Fruit fly (Drosophila melanogaster) whole organism, pupa: ENCODE data around the gene Psn.

Experiments
- CG10348 ChIP-seq: fragments of 200-800 bp; sonication (Bioruptor generic); IDR thresholded peaks from 2 replicates; pipeline ENCODE4 v1.3.6; 2022; ENCODE audit warnings: missing biosample characterization, missing genetic modification characterization
- CG12605 ChIP-seq: fragments of 200-800 bp; sonication (Bioruptor generic); IDR thresholded peaks from 2 replicates; pipeline ENCODE4 v1.3.6; 2022; ENCODE audit warnings: missing biosample characterization, missing genetic modification characterization
- CG13204 ChIP-seq: fragments of 200-800 bp; sonication (Bioruptor generic); optimal IDR thresholded peaks from 2 replicates; lab custom pipeline; 2018; ENCODE audit warnings: missing biosample characterization, mild to moderate bottlenecking, missing genetic modification characterization, moderate library complexity
- CG14655 ChIP-seq: fragments of 200-800 bp; sonication (Bioruptor generic); optimal IDR thresholded peaks from 3 replicates; lab custom pipeline; 2017; ENCODE audit warnings: mild to moderate bottlenecking, missing biosample characterization, missing genetic modification reagents, missing genetic modification characterization
- CG15710 ChIP-seq: fragments of 200-800 bp; sonication (Bioruptor generic); optimal IDR thresholded peaks from 2 replicates; lab custom pipeline; 2018; ENCODE audit warnings: missing biosample characterization, mild to moderate bottlenecking, missing genetic modification characterization, moderate library complexity
- CG17806 ChIP-seq: fragments of 200-800 bp; sonication (Bioruptor generic); optimal IDR thresholded peaks from 2 replicates; lab custom pipeline; 2018; ENCODE audit warnings: missing biosample characterization, mild to moderate bottlenecking, missing genetic modification characterization, moderate library complexity
- CG32121 ChIP-seq: fragments of 200-800 bp; sonication (Bioruptor generic); IDR thresholded peaks from 2 replicates; pipeline ENCODE4 v1.3.6; 2022; ENCODE audit warnings: missing biosample characterization, missing genetic modification characterization
- CG34367 ChIP-seq: fragments of 200-800 bp; sonication (Bioruptor generic); optimal IDR thresholded peaks from 2 replicates; lab custom pipeline; 2018; ENCODE audit warnings: missing biosample characterization, mild to moderate bottlenecking, missing genetic modification characterization
- CG4496 ChIP-seq: fragments of 200-800 bp; sonication (Bioruptor generic); IDR thresholded peaks from 3 replicates; pipeline ENCODE4 v1.3.6; 2022; ENCODE audit warnings: missing biosample characterization, missing genetic modification characterization
- CG8159 ChIP-seq: fragments of 200-800 bp; sonication (Bioruptor generic); optimal IDR thresholded peaks from 3 replicates; lab custom pipeline; 2018; ENCODE audit warnings: missing biosample characterization, mild to moderate bottlenecking, missing genetic modification characterization, moderate library complexity
- CG8301 ChIP-seq: fragments of 200-800 bp; sonication (Bioruptor generic); optimal IDR thresholded peaks from 2 replicates; lab custom pipeline; 2018; ENCODE audit warnings: missing biosample characterization, mild to moderate bottlenecking, missing genetic modification characterization
- CG9948 ChIP-seq: fragments of 200-800 bp; sonication (Bioruptor generic); optimal IDR thresholded peaks from 2 replicates; lab custom pipeline; 2018; ENCODE audit warnings: missing biosample characterization, mild to moderate bottlenecking, missing genetic modification characterization, moderate library complexity
- D1 ChIP-seq: fragments of 200-800 bp; sonication (Bioruptor generic); optimal IDR thresholded peaks from 2 replicates; lab custom pipeline; 2018; ENCODE audit warnings: missing biosample characterization, mild to moderate bottlenecking, missing genetic modification characterization, moderate library complexity
- EcR ChIP-seq: fragments of 200-800 bp; sonication (Bioruptor generic); optimal IDR thresholded peaks from 3 replicates; lab custom pipeline; 2019; ENCODE audit warnings: missing biosample characterization, missing genetic modification characterization, mild to moderate bottlenecking, moderate library complexity, missing genetic modification reagents
- Ets98B ChIP-seq: fragments of 200-800 bp; sonication (Bioruptor generic); IDR thresholded peaks from 2 replicates; pipeline ENCODE4 v1.3.6; 2022; ENCODE audit warnings: missing biosample characterization, missing genetic modification characterization
- Pif1A ChIP-seq: fragments of 200-800 bp; sonication (Bioruptor generic); optimal IDR thresholded peaks from 3 replicates; lab custom pipeline; 2016; ENCODE audit warnings: missing biosample characterization, missing genetic modification characterization
- Pif1B ChIP-seq: fragments of 200-800 bp; sonication (Bioruptor generic); optimal IDR thresholded peaks from 3 replicates; lab custom pipeline; 2016; ENCODE audit warnings: missing biosample characterization, missing genetic modification characterization
- Snoo ChIP-seq: fragments of 200-800 bp; sonication (Bioruptor generic); optimal IDR thresholded peaks from 3 replicates; lab custom pipeline; 2017; ENCODE audit warnings: missing biosample characterization, mild to moderate bottlenecking, missing genetic modification characterization, inconsistent platforms
- fd96Ca ChIP-seq: fragments of 200-800 bp; sonication (Bioruptor generic); IDR thresholded peaks from 3 replicates; pipeline ENCODE4 v1.3.6; 2022; ENCODE audit warnings: missing biosample characterization, missing genetic modification characterization
- gl ChIP-seq: fragments of 200-800 bp; sonication (Bioruptor generic); optimal IDR thresholded peaks from 2 replicates; lab custom pipeline; 2018; ENCODE audit warnings: missing biosample characterization, mild to moderate bottlenecking, missing genetic modification characterization
- rn ChIP-seq: fragments of 200-800 bp; sonication (Bioruptor generic); IDR thresholded peaks from 2 replicates; pipeline ENCODE4 v1.3.6; 2022; ENCODE audit warnings: missing biosample characterization, missing genetic modification characterization

Psn gene

dm6 chr3L:20387038-20387842 is 45.0 kb upstream of the Psn start:
- no peak for TF ChIP-seq gl (tag; lab: Kevin White, UChicago)
- TF ChIP-seq fd96Ca (GFP tag; lab: Robert Waterston, UW) = no peak
- TF ChIP-seq CG34367 (tag; lab: Kevin White, UChicago) = no peak
- peak; percentile 36; the same call in 1 of the 2 replicates for TF ChIP-seq CG32121 (GFP tag; lab: Robert Waterston, UW)
- TF ChIP-seq Pif1A = no peak
- TF ChIP-seq rn (GFP tag; lab: Robert Waterston, UW) = no peak
- no peak for TF ChIP-seq Ets98B (GFP tag; lab: Robert Waterston, UW)
- no peak for TF ChIP-seq CG9948
- TF ChIP-seq EcR (GFP tag; lab: Kevin White, UChicago) = peak; percentile 18

- TF ChIP-seq CG13204 (GFP tag; lab: Kevin White, UChicago) (peak; percentile 26), CG14655 (GFP tag; lab: Kevin White, UChicago) (no peak), CG34367 (tag; lab: Kevin White, UChicago) (no peak), gl (tag; lab: Kevin White, UChicago) (peak; percentile 45), CG15710 (no peak), CG9948 (no peak), CG4496 (GFP tag; lab: Robert Waterston, UW) (no peak), CG8301 (tag; lab: Kevin White, UChicago) (no peak), CG10348 (GFP tag; lab: Robert Waterston, UW) (no peak), CG12605 (GFP tag; lab: Robert Waterston, UW) (no peak), Pif1A (no peak), D1 (tag; lab: Kevin White, UChicago) (no peak), Pif1B (GFP tag; lab: Kevin White, UChicago) (no peak), CG32121 (GFP tag; lab: Robert Waterston, UW) (no peak), CG8159 (tag; lab: Kevin White, UChicago) (no peak), Ets98B (GFP tag; lab: Robert Waterston, UW) (no peak)
Observed at dm6 chr3L:20387843-20388163, 44.5 kb upstream of the Psn start.

- TF ChIP-seq CG9948 (no peak), Pif1A (no peak), CG13204 (GFP tag; lab: Kevin White, UChicago) (no peak), Pif1B (GFP tag; lab: Kevin White, UChicago) (no peak)
Observed at dm6 chr3L:20388983-20389382, 43.3 kb upstream of the Psn start.

- TF ChIP-seq EcR (GFP tag; lab: Kevin White, UChicago) (no peak), Pif1B (GFP tag; lab: Kevin White, UChicago) (no peak), CG32121 (GFP tag; lab: Robert Waterston, UW) (no peak), CG8159 (tag; lab: Kevin White, UChicago) (no peak), Snoo (tag; lab: Kevin White, UChicago) (no peak), CG10348 (GFP tag; lab: Robert Waterston, UW) (no peak), gl (tag; lab: Kevin White, UChicago) (no peak), CG15710 (no peak), Pif1A (no peak), CG4496 (GFP tag; lab: Robert Waterston, UW) (no peak), rn (GFP tag; lab: Robert Waterston, UW) (no peak), CG8301 (tag; lab: Kevin White, UChicago) (no peak), CG14655 (GFP tag; lab: Kevin White, UChicago) (no peak), CG17806 (tag; lab: Kevin White, UChicago) (no peak), Ets98B (GFP tag; lab: Robert Waterston, UW) (no peak), CG13204 (GFP tag; lab: Kevin White, UChicago) (no peak), fd96Ca (GFP tag; lab: Robert Waterston, UW) (no peak), CG12605 (GFP tag; lab: Robert Waterston, UW) (no peak), CG34367 (tag; lab: Kevin White, UChicago) (no peak), D1 (tag; lab: Kevin White, UChicago) (no peak)
Observed at dm6 chr3L:20393357-20393756, 38.9 kb upstream of the Psn start, which contains the start of gene CG33969. TSS of gene CG33969 (minus strand) at chr3L:20393553.

DNA sequence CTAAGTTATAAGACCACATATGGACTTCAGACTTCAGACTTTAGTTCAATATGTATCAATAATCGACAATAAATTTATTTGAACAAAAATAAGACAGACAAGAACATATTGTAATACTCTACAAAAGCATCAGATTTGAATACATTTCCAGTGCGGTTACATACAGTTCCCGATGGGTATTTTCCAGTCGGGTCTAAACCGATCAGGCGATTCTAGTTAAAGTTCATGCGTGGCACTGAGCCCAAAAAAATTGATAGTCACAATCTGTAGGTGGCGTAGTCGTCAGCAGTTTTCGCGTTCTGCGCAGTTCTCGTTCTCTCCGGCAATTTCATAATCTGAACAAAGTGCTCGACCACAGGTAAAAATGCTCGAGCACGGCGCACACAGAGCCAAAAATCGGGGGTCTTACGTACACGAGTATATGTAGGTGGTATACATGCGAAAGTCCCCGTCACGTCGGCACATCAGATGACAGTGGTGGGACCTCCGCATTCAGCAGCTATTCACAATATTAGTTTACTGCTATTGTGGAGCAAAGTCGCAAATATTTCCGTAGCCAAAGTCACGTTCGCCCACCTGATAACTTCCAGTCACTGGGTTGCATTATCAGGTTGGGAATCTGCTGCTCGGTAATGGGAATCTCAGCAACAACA is 36.9 kb upstream of the Psn start:
- TF ChIP-seq CG9948 = no peak
- no peak for TF ChIP-seq CG4496 (GFP tag; lab: Robert Waterston, UW)
- TF ChIP-seq Pif1B (GFP tag; lab: Kevin White, UChicago) = peak; percentile 7
- TF ChIP-seq CG34367 (tag; lab: Kevin White, UChicago) = no peak
- no peak for TF ChIP-seq rn (GFP tag; lab: Robert Waterston, UW)
- no peak for TF ChIP-seq CG15710
- 0 out of 3 replicates have a peak, but pooled peaks have one; percentile 13 for TF ChIP-seq fd96Ca (GFP tag; lab: Robert Waterston, UW)
- no peak for TF ChIP-seq Ets98B (GFP tag; lab: Robert Waterston, UW)
- no peak for TF ChIP-seq EcR (GFP tag; lab: Kevin White, UChicago)
- no peak for TF ChIP-seq CG14655 (GFP tag; lab: Kevin White, UChicago)
- TF ChIP-seq Pif1A = no peak
- no peak for TF ChIP-seq Snoo (tag; lab: Kevin White, UChicago)
- TF ChIP-seq CG10348 (GFP tag; lab: Robert Waterston, UW) = no peak
- no peak for TF ChIP-seq CG13204 (GFP tag; lab: Kevin White, UChicago)
